Fruit fly (Drosophila melanogaster): ENCODE results near the gene PolrMT.
A peak's percentile ranks its signal among the peaks of the same experiment; 100 is the strongest.

Gene PolrMT

dm6 chr2L:1144371-1145360, 36.5 kb upstream of the PolrMT start (continued):
- TF ChIP-seq nmo (GFP tag; optimal IDR thresholded peaks at IDR 0.05) (peak; percentile 78), Atf3 (GFP tag; optimal IDR thresholded peaks at IDR 0.05) (no peak), CG8765 (GFP tag; IDR thresholded peaks at IDR 0.05) (no peak), CG8924 (tag; optimal IDR thresholded peaks at IDR 0.05) (peak; percentile 58), ind (GFP tag; optimal IDR thresholded peaks at IDR 0.05) (peak; percentile 49), caup (GFP tag; optimal IDR thresholded peaks at IDR 0.05; ENCODE audit: severe bottlenecking) (peak; percentile 23), CG6765 (GFP tag; optimal IDR thresholded peaks at IDR 0.05) (no peak), dmrt99B (tag; optimal IDR thresholded peaks at IDR 0.05) (peak; percentile 73), ro (GFP tag; IDR thresholded peaks at IDR 0.05) (no peak), slbo (GFP tag; IDR thresholded peaks at IDR 0.05) (peak; percentile 60), CG14050 (GFP tag; IDR thresholded peaks at IDR 0.05) (no peak), kah (GFP tag; optimal IDR thresholded peaks at IDR 0.05) (peak; percentile 2), Antp (GFP tag; optimal IDR thresholded peaks at IDR 0.05) (peak; percentile 28), odd (GFP tag; optimal IDR thresholded peaks at IDR 0.05) (no peak), trh (GFP tag; optimal IDR thresholded peaks at IDR 0.05) (no peak), Gsc (GFP tag; IDR thresholded peaks at IDR 0.05) (no peak), CG10431 (GFP tag; optimal IDR thresholded peaks at IDR 0.05) (no peak), hkb (optimal IDR thresholded peaks at IDR 0.05) (no peak), hkb (GFP tag; IDR thresholded peaks at IDR 0.05) (peak; percentile 56), CG18011 (GFP tag; optimal IDR thresholded peaks at IDR 0.05) (no peak), chif (GFP tag; optimal IDR thresholded peaks at IDR 0.05) (peak; percentile 30 to 40), onecut (GFP tag; IDR thresholded peaks at IDR 0.05) (no peak), CG12659 (GFP tag; optimal IDR thresholded peaks at IDR 0.05) (peak; percentile 23), CoRest (tag; optimal IDR thresholded peaks at IDR 0.05) (peak; percentile 60), CG1529 (GFP tag; optimal IDR thresholded peaks at IDR 0.05) (peak; percentile 42), CG6254 (GFP tag; optimal IDR thresholded peaks at IDR 0.05) (peak; percentile 21), Mrtf (GFP tag; IDR thresholded peaks at IDR 0.05) (peak; percentile 43; the same call in 1 of the 3 replicates), schlank (tag; optimal IDR thresholded peaks at IDR 0.05) (peak; percentile 16), maf-S (GFP tag; optimal IDR thresholded peaks at IDR 0.05) (peak; percentile 7), zfh1 (GFP tag; IDR thresholded peaks at IDR 0.05) (peak; percentile 51; the same call in 1 of the 3 replicates), her (GFP tag; optimal IDR thresholded peaks at IDR 0.05) (no peak), CG18619 (GFP tag; optimal IDR thresholded peaks at IDR 0.05) (peak; percentile 31), CG9215 (GFP tag; IDR thresholded peaks at IDR 0.05) (no peak), slou (GFP tag; optimal IDR thresholded peaks at IDR 0.05) (no peak), CG3995 (GFP tag; optimal IDR thresholded peaks at IDR 0.05) (no peak), CG8388 (GFP tag; optimal IDR thresholded peaks at IDR 0.05) (peak; percentile 58), CG2129 (GFP tag; IDR thresholded peaks at IDR 0.05; ENCODE audit: partially characterized antibody) (no peak), bowl (GFP tag; IDR thresholded peaks at IDR 0.05) (no peak), CG15696 (tag; optimal IDR thresholded peaks at IDR 0.05) (no peak), CG2120 (GFP tag; optimal IDR thresholded peaks at IDR 0.05) (peak; percentile 69), CG17385 (GFP tag; optimal IDR thresholded peaks at IDR 0.05) (peak; percentile 64), sens-2 (GFP tag; IDR thresholded peaks at IDR 0.05) (peak; percentile 26; the same call in 1 of the 2 replicates), lov (optimal IDR thresholded peaks at IDR 0.05) (no peak), lov (GFP tag; IDR thresholded peaks at IDR 0.05) (no peak), Hr51 (GFP tag; optimal IDR thresholded peaks at IDR 0.05) (peak in 1 of 2 experiments; percentile 61), nom (GFP tag; optimal IDR thresholded peaks at IDR 0.05) (no peak), cg (GFP tag; optimal IDR thresholded peaks at IDR 0.05) (no peak), Nf-YB (GFP tag; optimal IDR thresholded peaks at IDR 0.05) (no peak)
